Worm (Caenorhabditis elegans) whole organism, mixed stage, embryonic: Measurements from ENCODE around the gene F01D5.10.

Experiments used
- nhr-2 ChIP-seq: fragments of 150-350 bp; optimal IDR thresholded peaks from 2 replicates; lab custom pipeline; 2014; ENCODE audit warnings: missing biosample characterization, missing genetic modification characterization
- snpc-4 ChIP-seq: fragments of 150-350 bp; optimal IDR thresholded peaks from 2 replicates; lab custom pipeline; 2014; ENCODE audit warnings: missing biosample characterization, missing genetic modification characterization
- ztf-11 ChIP-seq: fragments of 150-350 bp; optimal IDR thresholded peaks from 2 replicates; lab custom pipeline; 2014; ENCODE audit warnings: missing biosample characterization, missing genetic modification characterization

ce11 chrII:14049097-14049496 is 28.0 kb upstream of the F01D5.10 start:
- TF ChIP-seq snpc-4 (no peak), nhr-2 (no peak), ztf-11 (tag; lab: Kevin White, UChicago) (no peak)
